Worm (Caenorhabditis elegans) whole organism, L2 larva: ENCODE data around the gene tdp-1.

Experiments used
- elt-3 ChIP-seq: sonication (generic microtip); optimal IDR thresholded peaks from 2 replicates; lab custom pipeline; 2017; ENCODE audit warnings: missing biosample characterization, missing genetic modification characterization
- mdl-1 ChIP-seq, 2 experiments: fragments of 150-350 bp in 1 of 2; sonication (generic microtip) in 1 of 2; optimal IDR thresholded peaks; 2 replicates each; lab custom pipeline; 2017; ENCODE audit warnings: missing biosample characterization in 2 of 2, missing genetic modification characterization in 2 of 2
- peb-1 ChIP-seq: fragments of 150-350 bp; optimal IDR thresholded peaks from 2 replicates; lab custom pipeline; 2014; ENCODE audit warnings: missing biosample characterization, missing genetic modification characterization

DNA sequence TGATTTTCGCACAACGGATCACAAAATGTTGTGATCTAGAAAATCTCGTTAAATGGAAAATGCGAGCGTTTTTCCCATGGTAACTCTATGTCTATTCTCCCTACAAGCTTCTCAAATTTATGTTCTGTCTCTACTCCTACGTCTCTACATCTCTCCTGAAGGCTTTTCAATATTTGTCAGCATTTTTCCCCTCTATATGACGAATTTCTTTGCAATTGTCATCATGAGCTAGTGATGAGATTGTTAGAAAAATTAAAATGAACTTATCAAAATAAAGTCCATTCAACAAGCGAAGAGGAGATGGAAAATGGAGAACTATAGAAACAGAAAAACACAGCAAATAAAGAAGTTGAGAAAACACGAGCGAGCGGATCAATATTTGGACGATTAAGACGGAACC lies 41.1 kb downstream of the tdp-1 start:
- TF ChIP-seq peb-1 = no peak
- TF ChIP-seq mdl-1 (tag; optimal IDR thresholded peaks at IDR 0.05; lab: Kevin White, UChicago) = no peak
- no peak for TF ChIP-seq elt-3
